Fruit fly (Drosophila melanogaster) whole organism, adult: ENCODE data around the gene djl.

Source experiments
- CG11617 ChIP-seq: fragments of 200-800 bp; sonication (Bioruptor generic); optimal IDR thresholded peaks from 2 replicates; lab custom pipeline; 2017; ENCODE audit warnings: mild to moderate bottlenecking, missing biosample characterization, missing genetic modification reagents, missing genetic modification characterization
- CG12768 ChIP-seq: fragments of 200-800 bp; sonication (Bioruptor generic); optimal IDR thresholded peaks from 2 replicates; lab custom pipeline; 2017; ENCODE audit warnings: missing biosample characterization, missing genetic modification characterization, mild to moderate bottlenecking, moderate library complexity, missing genetic modification reagents
- CG14711 ChIP-seq: fragments of 200-800 bp; sonication (Bioruptor generic); optimal IDR thresholded peaks from 2 replicates; lab custom pipeline; 2018; ENCODE audit warnings: missing biosample characterization, mild to moderate bottlenecking, missing genetic modification characterization, moderate library complexity
- CG33017 ChIP-seq: fragments of 200-800 bp; sonication (Bioruptor generic); optimal IDR thresholded peaks from 2 replicates; lab custom pipeline; 2018; ENCODE audit warnings: missing biosample characterization, mild to moderate bottlenecking, missing genetic modification characterization, moderate library complexity
- CG5204 ChIP-seq: fragments of 200-800 bp; sonication (Bioruptor generic); optimal IDR thresholded peaks from 2 replicates; lab custom pipeline; 2016; ENCODE audit warnings: missing biosample characterization, missing genetic modification characterization
- CG7101 ChIP-seq: fragments of 200-800 bp; sonication (Bioruptor generic); optimal IDR thresholded peaks from 2 replicates; lab custom pipeline; 2018; ENCODE audit warnings: missing biosample characterization, mild to moderate bottlenecking, missing genetic modification characterization, moderate library complexity
- Crg-1 ChIP-seq: fragments of 200-800 bp; sonication (Bioruptor generic); optimal IDR thresholded peaks from 2 replicates; lab custom pipeline; 2016; ENCODE audit warnings: missing biosample characterization, missing genetic modification characterization
- Hr96 ChIP-seq: fragments of 200-800 bp; sonication (Bioruptor generic); optimal IDR thresholded peaks from 2 replicates; lab custom pipeline; 2016; ENCODE audit warnings: missing biosample characterization, missing genetic modification characterization
- Mnt ChIP-seq: fragments of 200-800 bp; sonication (Bioruptor generic); optimal IDR thresholded peaks from 2 replicates; lab custom pipeline; 2016; ENCODE audit warnings: missing biosample characterization, mild to moderate bottlenecking, missing genetic modification characterization
- cic ChIP-seq: fragments of 200-800 bp; sonication (Bioruptor generic); optimal IDR thresholded peaks from 2 replicates; lab custom pipeline; 2017; ENCODE audit warnings: missing biosample characterization, mild to moderate bottlenecking, missing genetic modification characterization, moderate library complexity
- cnc ChIP-seq, 2 experiments: fragments of >200 bp; optimal IDR thresholded peaks; 2 replicates each; lab custom pipeline; 2017
- kay ChIP-seq: fragments of 200-800 bp; sonication (Bioruptor generic); peaks from one replicate; lab custom pipeline; 2016; ENCODE audit warnings: missing biosample characterization, missing genetic modification characterization, borderline replicate concordance
- tj ChIP-seq: fragments of 200-800 bp; sonication (Bioruptor generic); optimal IDR thresholded peaks from 3 replicates; lab custom pipeline; 2017; ENCODE audit warnings: missing biosample characterization, mild to moderate bottlenecking, missing genetic modification characterization, moderate library complexity
- toe ChIP-seq: fragments of 200-800 bp; sonication (Bioruptor generic); optimal IDR thresholded peaks from 2 replicates; lab custom pipeline; 2016; ENCODE audit warnings: missing biosample characterization, missing genetic modification characterization

DNA sequence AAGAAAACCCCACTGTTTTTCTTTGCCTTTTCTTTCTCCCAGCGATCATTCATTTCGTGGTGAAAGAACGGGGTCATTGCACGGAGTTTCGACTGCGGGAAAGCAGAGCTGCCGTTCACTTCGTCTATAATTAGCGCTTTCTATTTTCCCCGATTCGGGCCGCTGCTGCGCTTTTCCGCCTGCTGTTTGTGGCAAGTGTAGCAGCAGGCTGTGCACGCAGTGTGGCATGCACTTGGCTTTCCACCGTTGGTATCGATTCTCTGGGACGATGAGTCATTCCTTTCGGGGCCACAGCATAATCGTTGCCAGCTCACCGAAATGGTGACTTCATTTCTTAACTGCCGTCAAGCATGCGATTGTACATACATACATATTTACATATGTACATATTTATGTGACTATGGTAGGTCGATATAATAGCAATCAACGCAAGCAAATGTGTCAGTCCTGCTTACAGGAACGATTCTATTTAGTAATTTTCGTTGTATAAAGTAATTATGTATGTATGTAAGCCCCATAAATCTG, 28.3 kb downstream of the djl start:
- no peak for TF ChIP-seq Hr96 (GFP tag; lab: Kevin White, UChicago)
- TF ChIP-seq cic (GFP tag; lab: Kevin White, UChicago) = no peak
- TF ChIP-seq tj = no peak
- no peak for TF ChIP-seq CG33017 (tag; lab: Kevin White, UChicago)
- no peak for TF ChIP-seq CG11617
- no peak for TF ChIP-seq CG12768
- TF ChIP-seq Mnt = no peak
- no peak for TF ChIP-seq kay (GFP tag; lab: Kevin White, UChicago)
- no peak for TF ChIP-seq toe (GFP tag; lab: Kevin White, UChicago)
- no peak for TF ChIP-seq Crg-1 (GFP tag; lab: Kevin White, UChicago)
- no peak for TF ChIP-seq cnc (optimal IDR thresholded peaks at IDR 0.05; lab: Kevin White, UChicago)
- TF ChIP-seq CG14711 (tag; lab: Kevin White, UChicago) = no peak
- TF ChIP-seq CG7101 (tag; lab: Kevin White, UChicago) = no peak
- no peak for TF ChIP-seq CG5204 (GFP tag; lab: Kevin White, UChicago)
